Fruit fly (Drosophila melanogaster) whole organism, embryonic: ENCODE data around the gene CG43850.
A peak's percentile ranks its signal among the peaks of the same experiment; 100 is the strongest.

Source experiments
- Bdp1 ChIP-seq: fragments of 200-800 bp; sonication (Bioruptor generic); optimal IDR thresholded peaks from 3 replicates; lab custom pipeline; 2016; ENCODE audit warnings: missing biosample characterization, missing genetic modification characterization
- CG10959 ChIP-seq: fragments of 200-800 bp; sonication (Bioruptor generic); IDR thresholded peaks from 2 replicates; pipeline ENCODE4 v1.3.6; 2022; ENCODE audit warnings: missing biosample characterization, missing genetic modification characterization
- CG11085 ChIP-seq: fragments of 200-800 bp; sonication (Bioruptor generic); IDR thresholded peaks from 2 replicates; pipeline ENCODE4 v1.3.6; 2022; ENCODE audit warnings: missing biosample characterization, missing genetic modification characterization
- CG11398 ChIP-seq: fragments of 200-800 bp; sonication (Bioruptor generic); optimal IDR thresholded peaks from 2 replicates; lab custom pipeline; 2016; ENCODE audit warnings: missing biosample characterization, missing genetic modification characterization
- CG11696 ChIP-seq: fragments of 200-800 bp; sonication (Bioruptor generic); IDR thresholded peaks from 2 replicates; pipeline ENCODE4 v1.3.6; 2022; ENCODE audit warnings: missing biosample characterization, missing genetic modification characterization
- CG12104 ChIP-seq: fragments of 200-800 bp; sonication (Bioruptor generic); optimal IDR thresholded peaks from 3 replicates; lab custom pipeline; 2016; ENCODE audit warnings: missing biosample characterization, missing genetic modification characterization
- CG13287 ChIP-seq: fragments of 200-800 bp; sonication (Bioruptor generic); IDR thresholded peaks from 2 replicates; pipeline ENCODE4 v1.3.6; 2022; ENCODE audit warnings: missing biosample characterization, missing genetic modification characterization; ENCODE audit not compliant: partially characterized antibody
- CG13624 ChIP-seq: fragments of 200-800 bp; sonication (Bioruptor generic); optimal IDR thresholded peaks from 2 replicates; lab custom pipeline; 2016; ENCODE audit warnings: missing biosample characterization, missing genetic modification characterization
- CG15514 ChIP-seq: fragments of 200-800 bp; sonication (Bioruptor generic); optimal IDR thresholded peaks from 3 replicates; lab custom pipeline; 2017; ENCODE audit warnings: missing biosample characterization, missing genetic modification characterization, mild to moderate bottlenecking, moderate library complexity, missing genetic modification reagents
- CG16813 ChIP-seq: fragments of 200-800 bp; sonication (Bioruptor generic); IDR thresholded peaks from 3 replicates; pipeline ENCODE4 v1.3.6; 2022; ENCODE audit warnings: missing biosample characterization, missing genetic modification characterization; ENCODE audit not compliant: partially characterized antibody
- CG18011 ChIP-seq: fragments of 200-800 bp; sonication (Bioruptor generic); optimal IDR thresholded peaks from 2 replicates; lab custom pipeline; 2017; ENCODE audit warnings: missing biosample characterization, missing genetic modification characterization, mild to moderate bottlenecking, moderate library complexity, missing genotype
- CG31224 ChIP-seq: fragments of 200-800 bp; sonication (Bioruptor generic); IDR thresholded peaks from 2 replicates; pipeline ENCODE4 v1.3.6; 2022; ENCODE audit warnings: missing biosample characterization, missing genetic modification characterization
- CG6254 ChIP-seq: fragments of 200-800 bp; sonication (Bioruptor generic); optimal IDR thresholded peaks from 3 replicates; lab custom pipeline; 2017; ENCODE audit warnings: mild to moderate bottlenecking, missing biosample characterization, missing genetic modification reagents, missing genetic modification characterization
- CG6654 ChIP-seq: fragments of 200-800 bp; sonication (Bioruptor generic); optimal IDR thresholded peaks from 2 replicates; lab custom pipeline; 2017; ENCODE audit warnings: missing biosample characterization, mild to moderate bottlenecking, missing genetic modification characterization
- CG8765 ChIP-seq: fragments of 200-800 bp; sonication (Bioruptor generic); IDR thresholded peaks from 2 replicates; pipeline ENCODE4 v1.3.6; 2022; ENCODE audit warnings: missing biosample characterization, missing genetic modification characterization
- CG9797 ChIP-seq: fragments of 200-800 bp; sonication (Bioruptor generic); optimal IDR thresholded peaks from 3 replicates; lab custom pipeline; 2018; ENCODE audit warnings: missing biosample characterization, mild to moderate bottlenecking, missing genetic modification characterization
- CG9817 ChIP-seq: fragments of 200-800 bp; sonication (Bioruptor generic); optimal IDR thresholded peaks from 2 replicates; lab custom pipeline; 2018; ENCODE audit warnings: missing biosample characterization, mild to moderate bottlenecking, missing genetic modification characterization, moderate library complexity
- CHES-1-like ChIP-seq: fragments of 200-800 bp; sonication (Bioruptor generic); optimal IDR thresholded peaks from 2 replicates; lab custom pipeline; 2016; ENCODE audit warnings: missing biosample characterization, missing genetic modification characterization
- D ChIP-seq, 2 experiments: fragments of 200-800 bp in 1 of 2; fragments of >200 bp in 1 of 2; sonication (Bioruptor generic) in 1 of 2; optimal IDR thresholded peaks; 2 replicates in 1 of 2; 3 replicates in 1 of 2; lab custom pipeline; 2017; ENCODE audit warnings: mild to moderate bottlenecking in 1 of 2, missing biosample characterization in 1 of 2, missing genetic modification characterization in 1 of 2, missing genetic modification reagents in 1 of 2
- Dfd ChIP-seq, 2 experiments: fragments of >200 bp; optimal IDR thresholded peaks; 2 replicates each; lab custom pipeline; 2017; ENCODE audit warnings: missing biosample characterization in 2 of 2, missing genetic modification characterization in 2 of 2
- Doc3 ChIP-seq: fragments of 200-800 bp; sonication (Bioruptor generic); IDR thresholded peaks from 3 replicates; pipeline ENCODE4 v1.3.6; 2022; ENCODE audit warnings: missing biosample characterization, missing genetic modification characterization; ENCODE audit not compliant: partially characterized antibody
- Drgx ChIP-seq: fragments of 200-800 bp; sonication (Bioruptor generic); IDR thresholded peaks from 2 replicates; pipeline ENCODE4 v1.3.6; 2022; ENCODE audit warnings: missing biosample characterization, missing genetic modification characterization
- ERR ChIP-seq: fragments of 200-800 bp; sonication (Bioruptor generic); optimal IDR thresholded peaks from 2 replicates; lab custom pipeline; 2016; ENCODE audit warnings: missing biosample characterization, missing genetic modification characterization
- Ets65A ChIP-seq: fragments of 200-800 bp; sonication (Bioruptor generic); peaks from one replicate; lab custom pipeline; 2016; ENCODE audit warnings: missing biosample characterization, missing genetic modification characterization
- GATAe ChIP-seq: fragments of 200-800 bp; sonication (Bioruptor generic); conservative IDR thresholded peaks from 2 replicates; pipeline ENCODE4 v1.3.6; 2022; ENCODE audit warnings: missing biosample characterization, missing genetic modification characterization
- HLH54F ChIP-seq: fragments of 200-800 bp; sonication (Bioruptor generic); optimal IDR thresholded peaks from 3 replicates; lab custom pipeline; 2016; ENCODE audit warnings: missing biosample characterization, missing genetic modification characterization
- NfI ChIP-seq: fragments of 200-800 bp; sonication (Bioruptor generic); optimal IDR thresholded peaks from 3 replicates; lab custom pipeline; 2018; ENCODE audit warnings: missing biosample characterization, mild to moderate bottlenecking, missing genetic modification characterization, moderate library complexity
- Pdp1 ChIP-seq, 2 experiments: fragments of 200-800 bp; sonication (Bioruptor generic); optimal IDR thresholded peaks; 3 replicates each; lab custom pipeline; 2016; ENCODE audit warnings: missing biosample characterization in 2 of 2, missing genetic modification characterization in 2 of 2, mild to moderate bottlenecking in 1 of 2, moderate library complexity in 1 of 2
- Scr ChIP-seq: fragments of 200-800 bp; sonication (Bioruptor generic); IDR thresholded peaks from 2 replicates; pipeline ENCODE4 v1.3.6; 2022; ENCODE audit warnings: missing biosample characterization, missing genetic modification characterization; ENCODE audit not compliant: partially characterized antibody
- Ssrp ChIP-seq: fragments of 200-800 bp; sonication (Bioruptor generic); optimal IDR thresholded peaks from 2 replicates; lab custom pipeline; 2018; ENCODE audit warnings: missing biosample characterization, mild to moderate bottlenecking, missing genetic modification characterization, moderate library complexity
- Stat92E ChIP-seq, 3 experiments: fragments of >200 bp in 2 of 3; fragments of 200-800 bp in 1 of 3; sonication (Bioruptor generic) in 1 of 3; optimal IDR thresholded peaks; 2 replicates each; lab custom pipeline; 2017 to 2019; ENCODE audit warnings: missing biosample characterization in 3 of 3, missing genetic modification characterization in 3 of 3, mild to moderate bottlenecking in 1 of 3, moderate library complexity in 1 of 3
- cato ChIP-seq: fragments of 200-800 bp; sonication (Bioruptor generic); optimal IDR thresholded peaks from 2 replicates; lab custom pipeline; 2016; ENCODE audit warnings: missing biosample characterization, missing genetic modification characterization, borderline replicate concordance
- crc ChIP-seq: fragments of 200-800 bp; sonication (Bioruptor generic); optimal IDR thresholded peaks from 2 replicates; lab custom pipeline; 2016; ENCODE audit warnings: missing biosample characterization, missing genetic modification characterization
- croc ChIP-seq: fragments of 200-800 bp; sonication (Bioruptor generic); conservative IDR thresholded peaks from 3 replicates; pipeline ENCODE4 v1.3.6; 2022; ENCODE audit warnings: missing biosample characterization, missing genetic modification characterization
- crol ChIP-seq: fragments of 200-800 bp; sonication (Bioruptor generic); IDR thresholded peaks from 2 replicates; pipeline ENCODE4 v1.3.6; 2022; ENCODE audit warnings: missing biosample characterization, missing genetic modification characterization
- dimm ChIP-seq: fragments of 200-800 bp; sonication (Bioruptor generic); IDR thresholded peaks from 2 replicates; pipeline ENCODE4 v1.3.6; 2022; ENCODE audit warnings: missing biosample characterization, missing genetic modification characterization
- eve ChIP-seq, 2 experiments: fragments of >200 bp; optimal IDR thresholded peaks; 2 replicates each; lab custom pipeline; 2017; ENCODE audit warnings: missing biosample characterization in 2 of 2, missing genetic modification characterization in 2 of 2
- eyg ChIP-seq: fragments of 200-800 bp; sonication (Bioruptor generic); optimal IDR thresholded peaks from 3 replicates; lab custom pipeline; 2016; ENCODE audit warnings: missing biosample characterization, missing genetic modification characterization
- jumu ChIP-seq: fragments of 200-800 bp; sonication (Bioruptor generic); optimal IDR thresholded peaks from 3 replicates; lab custom pipeline; 2016; ENCODE audit warnings: missing biosample characterization, missing genetic modification characterization
- knrl ChIP-seq: fragments of 200-800 bp; sonication (Bioruptor generic); IDR thresholded peaks from 3 replicates; pipeline ENCODE4 v1.3.6; 2022; ENCODE audit warnings: missing biosample characterization, missing genetic modification characterization; ENCODE audit not compliant: partially characterized antibody
- org-1 ChIP-seq: fragments of 200-800 bp; sonication (Bioruptor generic); optimal IDR thresholded peaks from 2 replicates; lab custom pipeline; 2017; ENCODE audit warnings: missing biosample characterization, missing genetic modification characterization
- pan ChIP-seq, 4 experiments: fragments of >200 bp in 3 of 4; fragments of 200-800 bp in 1 of 4; sonication (Bioruptor generic) in 1 of 4; optimal IDR thresholded peaks in 3 of 4; IDR thresholded peaks in 1 of 4; 2 replicates each; pipeline versions ENCODE4 v1.3.6 to Lab custom; 2017 to 2022; ENCODE audit warnings: missing biosample characterization in 2 of 4, missing genetic modification characterization in 2 of 4, mixed read lengths in 1 of 4
- rib ChIP-seq: fragments of 200-800 bp; sonication (Bioruptor generic); IDR thresholded peaks from 2 replicates; pipeline ENCODE4 v1.3.6; 2022; ENCODE audit warnings: missing biosample characterization, missing genetic modification characterization
- scrt ChIP-seq: fragments of 200-800 bp; sonication (Bioruptor generic); optimal IDR thresholded peaks from 2 replicates; lab custom pipeline; 2018; ENCODE audit warnings: missing biosample characterization, mild to moderate bottlenecking, missing genetic modification characterization, moderate library complexity
- sisA ChIP-seq: fragments of 200-800 bp; sonication (Bioruptor generic); IDR thresholded peaks from 2 replicates; pipeline ENCODE4 v1.3.6; 2022; ENCODE audit warnings: missing biosample characterization, missing genetic modification characterization
- tna ChIP-seq: fragments of 200-800 bp; sonication (Bioruptor generic); IDR thresholded peaks from 2 replicates; pipeline ENCODE4 v1.3.6; 2022; ENCODE audit warnings: missing biosample characterization, missing genetic modification characterization; ENCODE audit not compliant: partially characterized antibody
- unc-4 ChIP-seq: fragments of 200-800 bp; sonication (Bioruptor generic); IDR thresholded peaks from 2 replicates; pipeline ENCODE4 v1.3.6; 2022; ENCODE audit warnings: missing biosample characterization, missing genetic modification characterization; ENCODE audit not compliant: partially characterized antibody

The CG43850 gene

dm6 chr2L:13460911-13461866, 46.0 kb downstream of the CG43850 start, which contains the start of gene CG46308 (continued):
- TF ChIP-seq GATAe (no peak), CG18011 (GFP tag; lab: Kevin White, UChicago) (no peak), tna (no peak), CG13624 (no peak), CHES-1-like (GFP tag; lab: Kevin White, UChicago) (no peak), knrl (GFP tag; lab: Robert Waterston, UW) (no peak), Ets65A (GFP tag; lab: Kevin White, UChicago) (peak; percentile 68), Bdp1 (GFP tag; lab: Kevin White, UChicago) (no peak), dimm (GFP tag; lab: Robert Waterston, UW) (no peak), eve (GFP tag; optimal IDR thresholded peaks at IDR 0.05; lab: Kevin White, UChicago) (no peak), Scr (GFP tag; lab: Robert Waterston, UW) (no peak), CG10959 (GFP tag; lab: Robert Waterston, UW) (no peak), rib (GFP tag; lab: Robert Waterston, UW) (no peak), CG13287 (GFP tag; lab: Robert Waterston, UW) (no peak), cato (GFP tag; lab: Kevin White, UChicago) (no peak), CG6654 (GFP tag; lab: Kevin White, UChicago) (no peak), pan (optimal IDR thresholded peaks at IDR 0.05; lab: Kevin White, UChicago) (no peak), pan (GFP tag; optimal IDR thresholded peaks at IDR 0.05 in 1 of 2, IDR thresholded peaks at IDR 0.05 in 1 of 2) (no peak), Doc3 (GFP tag; lab: Robert Waterston, UW) (no peak), CG9817 (tag; lab: Kevin White, UChicago) (peak; percentile 16), eyg (GFP tag; lab: Kevin White, UChicago) (no peak), CG9797 (no peak), CG12104 (GFP tag; lab: Kevin White, UChicago) (no peak), Stat92E (GFP tag; optimal IDR thresholded peaks at IDR 0.05; lab: Kevin White, UChicago) (no peak), scrt (GFP tag; lab: Kevin White, UChicago) (peak; percentile 24), jumu (peak; percentile 4), NfI (peak; percentile 9), croc (GFP tag; lab: Robert Waterston, UW) (no peak), CG16813 (GFP tag; lab: Robert Waterston, UW) (no peak), CG8765 (GFP tag; lab: Robert Waterston, UW) (no peak), crc (no peak), CG31224 (GFP tag; lab: Robert Waterston, UW) (peak; percentile 9; the same call in 1 of the 2 replicates), Drgx (GFP tag; lab: Robert Waterston, UW) (no peak), ERR (GFP tag; lab: Kevin White, UChicago) (no peak), CG11398 (GFP tag; lab: Kevin White, UChicago) (no peak), CG6254 (GFP tag; lab: Kevin White, UChicago) (no peak), CG15514 (GFP tag; lab: Kevin White, UChicago) (peak; percentile 11), org-1 (no peak), CG11085 (no peak), HLH54F (GFP tag; lab: Kevin White, UChicago) (peak; percentile 20), Ssrp (no peak), Pdp1 (GFP tag; optimal IDR thresholded peaks at IDR 0.05; lab: Kevin White, UChicago) (peak in 1 of 2 experiments; percentile 31), sisA (GFP tag; lab: Robert Waterston, UW) (no peak), Dfd (GFP tag; optimal IDR thresholded peaks at IDR 0.05; lab: Kevin White, UChicago) (no peak), D (optimal IDR thresholded peaks at IDR 0.05; lab: Kevin White, UChicago) (no peak), D (GFP tag; optimal IDR thresholded peaks at IDR 0.05; lab: Kevin White, UChicago) (no peak), CG11696 (GFP tag; lab: Robert Waterston, UW) (no peak), unc-4 (no peak), crol (no peak)
